Worm (Caenorhabditis elegans): ENCODE results near the gene gld-3.
A peak's percentile ranks its signal among the peaks of the same experiment; 100 is the strongest.

Gene gld-3

DNA sequence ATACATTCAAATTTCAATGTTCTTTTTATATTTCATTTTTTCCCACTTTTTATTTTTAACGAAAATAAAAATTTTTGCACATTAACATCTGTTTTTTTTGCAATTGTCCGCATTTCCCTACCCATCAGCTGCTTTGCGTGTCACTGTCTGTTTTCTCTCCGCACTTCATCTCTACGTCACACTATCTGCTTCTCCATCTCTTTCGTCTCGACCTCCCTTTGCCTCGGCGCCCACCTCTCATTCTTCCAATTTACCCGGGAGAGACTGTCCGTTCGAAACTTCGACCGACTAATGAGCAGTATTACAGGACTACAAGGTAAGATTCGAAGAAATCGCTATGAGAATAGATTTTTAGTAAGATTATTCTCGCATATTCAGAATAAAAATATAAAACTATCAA, 22.9 kb downstream of the gld-3 start, which contains the start of gene C27H5.2 (continued):
- 0 out of 2 replicates have a peak, but pooled peaks have one; percentile 18 for TF ChIP-seq hmg-1.1 (GFP tag; IDR thresholded peaks at IDR 0.05)
- no peak for TF ChIP-seq fos-1 (tag; optimal IDR thresholded peaks at IDR 0.05)
- no peak for TF ChIP-seq daf-16 (GFP tag; optimal IDR thresholded peaks at IDR 0.05)
- TF ChIP-seq daf-16 (tag; optimal IDR thresholded peaks at IDR 0.05) = no peak

DNA sequence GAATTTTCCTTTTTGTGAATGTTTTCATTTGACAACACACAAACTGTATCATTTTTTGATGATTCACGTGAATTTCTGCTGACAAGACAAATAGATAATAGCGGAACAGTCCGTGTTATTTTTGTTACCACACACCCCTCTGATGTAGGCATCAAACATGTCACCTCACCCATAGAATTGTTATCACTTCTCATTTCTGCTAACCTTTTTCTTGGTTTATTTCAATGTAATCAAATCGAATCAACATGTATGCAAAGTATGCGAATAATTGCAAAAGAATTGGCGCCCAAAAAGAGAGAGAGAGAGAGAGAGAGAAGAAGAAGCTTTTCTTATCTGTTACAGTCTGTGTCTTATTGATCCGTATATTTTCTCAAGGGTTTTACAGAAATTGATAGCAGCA, 25.0 kb downstream of the gld-3 start:
- TF ChIP-seq nhr-237 (tag; optimal IDR thresholded peaks at IDR 0.05) (no peak), lin-15B (tag; optimal IDR thresholded peaks at IDR 0.05) (no peak), mep-1 (tag; optimal IDR thresholded peaks at IDR 0.05) (no peak), Y5F2A.4 (GFP tag; optimal IDR thresholded peaks at IDR 0.05) (no peak), ztf-11 (tag; optimal IDR thresholded peaks at IDR 0.05) (no peak), rbr-2 (tag; optimal IDR thresholded peaks at IDR 0.05) (no peak), daf-19 (GFP tag; conservative IDR thresholded peaks at IDR 0.05) (no peak), F37D6.2 (tag; optimal IDR thresholded peaks at IDR 0.05) (no peak), aly-2 (tag; optimal IDR thresholded peaks at IDR 0.05) (no peak), nhr-77 (tag; optimal IDR thresholded peaks at IDR 0.05) (peak; percentile 68), nhr-42 (GFP tag; IDR thresholded peaks at IDR 0.05) (no peak), jun-1 (tag; optimal IDR thresholded peaks at IDR 0.05) (no peak), fkh-10 (GFP tag; optimal IDR thresholded peaks at IDR 0.05) (no peak), tra-1 (GFP tag; IDR thresholded peaks at IDR 0.05) (no peak), dpl-1 (GFP tag; optimal IDR thresholded peaks at IDR 0.05) (no peak), F10B5.3 (tag; optimal IDR thresholded peaks at IDR 0.05) (no peak), madf-5 (GFP tag; IDR thresholded peaks at IDR 0.05) (no peak), nhr-76 (tag; optimal IDR thresholded peaks at IDR 0.05) (no peak), nhr-41 (GFP tag; IDR thresholded peaks at IDR 0.05) (no peak), F26F4.8 (GFP tag; conservative IDR thresholded peaks at IDR 0.05) (no peak), dmd-6 (GFP tag; IDR thresholded peaks at IDR 0.05) (peak; percentile 78), mxl-2 (GFP tag; conservative IDR thresholded peaks at IDR 0.05) (peak; percentile 79; the same call in 1 of the 2 replicates), egl-27 (tag; optimal IDR thresholded peaks at IDR 0.05) (no peak), hmg-1.1 (GFP tag; IDR thresholded peaks at IDR 0.05) (no peak), zip-2 (tag; optimal IDR thresholded peaks at IDR 0.05) (no peak), dmd-8 (GFP tag; IDR thresholded peaks at IDR 0.05) (no peak), dmd-9 (GFP tag; IDR thresholded peaks at IDR 0.05) (no peak), ceh-44 (GFP tag; IDR thresholded peaks at IDR 0.05) (no peak), T20F7.1 (GFP tag; optimal IDR thresholded peaks at IDR 0.05) (peak; percentile 11), zag-1 (tag; optimal IDR thresholded peaks at IDR 0.05) (no peak), nhr-48 (tag; optimal IDR thresholded peaks at IDR 0.05) (peak; percentile 19), unc-62 (GFP tag; optimal IDR thresholded peaks at IDR 0.05 in 1 of 2) (peak in 1 of 2 experiments; percentile 69), unc-62 (tag; optimal IDR thresholded peaks at IDR 0.05) (no peak), unc-130 (GFP tag; optimal IDR thresholded peaks at IDR 0.05) (no peak), fos-1 (tag; optimal IDR thresholded peaks at IDR 0.05) (no peak), Y48G9A.11 (GFP tag; IDR thresholded peaks at IDR 0.05) (no peak), lin-13 (GFP tag; optimal IDR thresholded peaks at IDR 0.05) (no peak), mdl-1 (tag; optimal IDR thresholded peaks at IDR 0.05) (peak in 1 of 2 experiments; percentile 39), lir-3 (tag; optimal IDR thresholded peaks at IDR 0.05) (no peak), duxl-1 (tag; optimal IDR thresholded peaks at IDR 0.05; ENCODE audit: poor library complexity) (no peak), zfp-3 (GFP tag; conservative IDR thresholded peaks at IDR 0.05) (no peak), lin-1 (GFP tag; IDR thresholded peaks at IDR 0.05) (no peak), F49E8.2 (tag; optimal IDR thresholded peaks at IDR 0.05; ENCODE audit: borderline replicate concordance) (no peak), daf-8 (GFP tag; IDR thresholded peaks at IDR 0.05) (no peak), daf-16 (GFP tag; optimal IDR thresholded peaks at IDR 0.05) (no peak), daf-16 (tag; optimal IDR thresholded peaks at IDR 0.05) (peak; percentile 95), ztf-7 (tag; optimal IDR thresholded peaks at IDR 0.05) (no peak), ama-1 (optimal IDR thresholded peaks at IDR 0.05) (no peak), Y105C5A.15 (GFP tag; IDR thresholded peaks at IDR 0.05) (no peak), mdt-29 (GFP tag; IDR thresholded peaks at IDR 0.05) (no peak), F44E2.7 (GFP tag; IDR thresholded peaks at IDR 0.05) (no peak)

Measured in whole organism, L4 larva.